3 fruit fly cellular contexts compared by ENCODE assay signal in the genomic region with DNA sequence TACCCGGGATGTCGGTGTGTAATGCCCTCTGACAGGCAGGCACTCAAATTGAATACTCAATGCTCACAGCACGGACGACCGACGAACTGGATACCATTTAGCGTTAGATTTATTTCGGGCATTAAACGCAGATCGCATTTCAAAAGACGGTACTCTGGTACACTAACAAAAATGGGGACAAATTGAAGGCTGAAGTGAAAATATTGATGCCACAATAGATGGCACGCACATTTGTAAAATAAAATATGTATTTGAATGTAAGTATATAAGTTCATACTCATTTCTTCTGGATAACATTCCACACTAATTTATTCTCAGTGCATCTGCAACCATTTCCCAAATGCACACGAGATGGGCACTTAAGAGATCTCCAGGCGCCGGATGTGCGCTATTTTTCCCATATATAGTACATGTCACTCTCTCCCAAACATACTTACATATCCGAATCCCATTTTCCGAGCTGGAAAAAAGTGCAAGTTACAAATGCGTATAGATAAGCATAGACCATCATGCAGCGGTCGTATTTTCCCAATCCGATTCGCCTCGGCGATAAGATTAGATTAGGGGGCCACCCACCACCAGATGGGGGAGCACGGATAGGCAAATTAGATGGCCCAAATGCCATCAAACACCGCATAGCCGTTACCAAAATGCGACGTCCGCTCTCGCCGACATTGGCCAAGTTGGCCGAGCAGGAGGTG.
TF ChIP-seq lines count a peak whose summit lies in the region.

Gene CG10301 (plus strand): TSS at position 651 of the 701 bp plus-strand sequence.

- TF ChIP-seq CTCF in whole organism, embryonic (GFP tag; optimal IDR thresholded peaks at IDR 0.05; lab: Kevin White, UChicago), result peak; percentile 13

TF ChIP-seq in whole organism, embryonic, 481 proteins besides CTCF, POLR2A, EP300 and RAD21 (continues in another document):
- TF ChIP-seq sob (GFP tag; IDR thresholded peaks at IDR 0.05; lab: Robert Waterston, UW) (peak; percentile 26; the same call in 1 of the 2 replicates), Chrac-16 (GFP tag; optimal IDR thresholded peaks at IDR 0.05; lab: Kevin White, UChicago) (peak; percentile 68), Abd-B (GFP tag; optimal IDR thresholded peaks at IDR 0.05; lab: Kevin White, UChicago) (peak; percentile 43), sens-2 (GFP tag; IDR thresholded peaks at IDR 0.05; lab: Robert Waterston, UW) (peak; percentile 71), eve (GFP tag; optimal IDR thresholded peaks at IDR 0.05; lab: Kevin White, UChicago) (peak; percentile 63 to 67), D19A (tag; optimal IDR thresholded peaks at IDR 0.05; lab: Kevin White, UChicago) (peak; percentile 67), CG17612 (GFP tag; IDR thresholded peaks at IDR 0.05; lab: Robert Waterston, UW) (no peak), sqz (GFP tag; optimal IDR thresholded peaks at IDR 0.05; lab: Kevin White, UChicago) (peak; percentile 31), br (optimal IDR thresholded peaks at IDR 0.05; lab: Kevin White, UChicago) (no peak), emc (GFP tag; optimal IDR thresholded peaks at IDR 0.05; lab: Kevin White, UChicago) (no peak), CG3995 (GFP tag; optimal IDR thresholded peaks at IDR 0.05; lab: Kevin White, UChicago) (no peak), CG2120 (GFP tag; optimal IDR thresholded peaks at IDR 0.05; lab: Kevin White, UChicago) (no peak), gem (tag; optimal IDR thresholded peaks at IDR 0.05; lab: Kevin White, UChicago) (peak; percentile 76), caup (GFP tag; optimal IDR thresholded peaks at IDR 0.05; lab: Kevin White, UChicago; ENCODE audit: severe bottlenecking) (no peak), Side (GFP tag; optimal IDR thresholded peaks at IDR 0.05; lab: Kevin White, UChicago) (peak; percentile 10), CG16863 (GFP tag; optimal IDR thresholded peaks at IDR 0.05; lab: Kevin White, UChicago) (peak; percentile 26), ranshi (GFP tag; IDR thresholded peaks at IDR 0.05; lab: Robert Waterston, UW) (peak; percentile 68), CG2116 (GFP tag; optimal IDR thresholded peaks at IDR 0.05; lab: Kevin White, UChicago) (peak; percentile 20), CG11696 (GFP tag; IDR thresholded peaks at IDR 0.05; lab: Robert Waterston, UW) (no peak), ttk (GFP tag; IDR thresholded peaks at IDR 0.05; lab: Robert Waterston, UW) (0 out of 2 replicates have a peak, but pooled peaks have one; percentile 12), fu2 (GFP tag; optimal IDR thresholded peaks at IDR 0.05; lab: Kevin White, UChicago) (no peak), luna (GFP tag; optimal IDR thresholded peaks at IDR 0.05; lab: Kevin White, UChicago) (no peak), Max (GFP tag; optimal IDR thresholded peaks at IDR 0.05; lab: Kevin White, UChicago) (peak; percentile 20), ase (GFP tag; IDR thresholded peaks at IDR 0.05; lab: Robert Waterston, UW) (no peak), sc (optimal IDR thresholded peaks at IDR 0.05; lab: Kevin White, UChicago) (no peak), sc (GFP tag; optimal IDR thresholded peaks at IDR 0.05; lab: Kevin White, UChicago) (peak; percentile 50), CG11723 (GFP tag; optimal IDR thresholded peaks at IDR 0.05; lab: Kevin White, UChicago) (peak; percentile 1)

TF ChIP-seq in whole organism, prepupa, 60 proteins besides CTCF, POLR2A, EP300 and RAD21:
- TF ChIP-seq CG11294 (GFP tag; IDR thresholded peaks at IDR 0.05; lab: Robert Waterston, UW) (no peak), CG6854 (GFP tag; optimal IDR thresholded peaks at IDR 0.05; lab: Kevin White, UChicago) (no peak), svp (GFP tag; lab: Kevin White, UChicago) (peak; percentile 54), CG15336 (GFP tag; IDR thresholded peaks at IDR 0.05; lab: Robert Waterston, UW) (no peak), CG6163 (GFP tag; IDR thresholded peaks at IDR 0.05; lab: Robert Waterston, UW) (0 out of 3 replicates have a peak, but pooled peaks have one; percentile 16), achi (GFP tag; optimal IDR thresholded peaks at IDR 0.05; lab: Kevin White, UChicago) (no peak)
TF ChIP-seq in whole organism, prepupa: peak in this region for 2.

TF ChIP-seq in whole organism, wandering third instar larva, 38 proteins besides CTCF, POLR2A, EP300 and RAD21:
- peak; percentile 35 for TF ChIP-seq sv (GFP tag; optimal IDR thresholded peaks at IDR 0.05; lab: Kevin White, UChicago)
- TF ChIP-seq Myc (optimal IDR thresholded peaks at IDR 0.05; lab: Kevin White, UChicago), result no peak

Comparison
In these comparisons a context has a peak if more than half of its experiments do, and no peak if none do; other contexts are left out.
1. Of the 7 proteins assayed by ChIP-seq in both whole organism, embryonic and whole organism, prepupa: peak only in whole organism, embryonic: Blimp-1, Gug and Sox102F; only in whole organism, prepupa: none; in both: none; in neither: 4.